Fruit fly (Drosophila melanogaster) whole organism, embryonic: ENCODE results near the gene TfIIA-S.
A peak's percentile ranks its signal among the peaks of the same experiment; 100 is the strongest.

ENCODE experiments used
- CG10209 ChIP-seq: fragments of 200-800 bp; sonication (Bioruptor generic); optimal IDR thresholded peaks from 3 replicates; lab custom pipeline; 2017; ENCODE audit warnings: missing biosample characterization, mild to moderate bottlenecking, missing genetic modification characterization, missing genetic modification reagents
- CG10959 ChIP-seq: fragments of 200-800 bp; sonication (Bioruptor generic); IDR thresholded peaks from 2 replicates; pipeline ENCODE4 v1.3.6; 2022; ENCODE audit warnings: missing biosample characterization, missing genetic modification characterization
- CG10979 ChIP-seq: fragments of 200-800 bp; sonication (Bioruptor generic); optimal IDR thresholded peaks from 2 replicates; lab custom pipeline; 2018; ENCODE audit warnings: missing biosample characterization, mild to moderate bottlenecking, missing genetic modification characterization, moderate library complexity
- CG11456 ChIP-seq: fragments of 200-800 bp; sonication (Bioruptor generic); IDR thresholded peaks from 3 replicates; pipeline ENCODE4 v1.3.6; 2022; ENCODE audit warnings: missing biosample characterization, missing genetic modification characterization
- CG11695 ChIP-seq: fragments of 200-800 bp; sonication (Bioruptor generic); IDR thresholded peaks from 3 replicates; pipeline ENCODE4 v1.3.6; 2022; ENCODE audit warnings: missing biosample characterization, missing genetic modification characterization
- CG12659 ChIP-seq: fragments of 200-800 bp; sonication (Bioruptor generic); optimal IDR thresholded peaks from 3 replicates; lab custom pipeline; 2017; ENCODE audit warnings: mild to moderate bottlenecking, missing biosample characterization, missing genetic modification reagents, missing genetic modification characterization
- CG12942 ChIP-seq: fragments of 200-800 bp; sonication (Bioruptor generic); optimal IDR thresholded peaks from 3 replicates; lab custom pipeline; 2016; ENCODE audit warnings: missing biosample characterization, missing genetic modification characterization
- CG14441 ChIP-seq: fragments of 200-800 bp; sonication (Bioruptor generic); IDR thresholded peaks from 2 replicates; pipeline ENCODE4 v1.3.6; 2022; ENCODE audit warnings: missing biosample characterization, missing genetic modification characterization
- CG14860 ChIP-seq: fragments of 200-800 bp; sonication (Bioruptor generic); IDR thresholded peaks from 3 replicates; pipeline ENCODE4 v1.3.6; 2022; ENCODE audit warnings: missing biosample characterization, missing genetic modification characterization; ENCODE audit not compliant: partially characterized antibody
- CG1647 ChIP-seq: fragments of 200-800 bp; sonication (Bioruptor generic); optimal IDR thresholded peaks from 3 replicates; lab custom pipeline; 2016; ENCODE audit warnings: missing biosample characterization, missing genetic modification characterization
- CG17802 ChIP-seq: fragments of 200-800 bp; sonication (Bioruptor generic); optimal IDR thresholded peaks from 2 replicates; lab custom pipeline; 2018; ENCODE audit warnings: missing biosample characterization, mild to moderate bottlenecking, missing genetic modification characterization, moderate library complexity
- CG2199 ChIP-seq: fragments of 200-800 bp; sonication (Bioruptor generic); IDR thresholded peaks from 3 replicates; pipeline ENCODE4 v1.3.6; 2022; ENCODE audit warnings: missing biosample characterization, missing genetic modification characterization
- CG2889 ChIP-seq: fragments of 200-800 bp; sonication (Bioruptor generic); IDR thresholded peaks from 3 replicates; pipeline ENCODE4 v1.3.6; 2022; ENCODE audit warnings: missing biosample characterization, missing genetic modification characterization
- CG32532 ChIP-seq: fragments of 200-800 bp; sonication (Bioruptor generic); IDR thresholded peaks from 2 replicates; pipeline ENCODE4 v1.3.6; 2022; ENCODE audit warnings: missing biosample characterization, missing genetic modification characterization
- CG32767 ChIP-seq: fragments of 200-800 bp; sonication (Bioruptor generic); IDR thresholded peaks from 2 replicates; pipeline ENCODE4 v1.3.6; 2022; ENCODE audit warnings: missing biosample characterization, missing genetic modification characterization
- CG32772 ChIP-seq: fragments of 200-800 bp; sonication (Bioruptor generic); IDR thresholded peaks from 2 replicates; pipeline ENCODE4 v1.3.6; 2022; ENCODE audit warnings: missing biosample characterization, missing genetic modification characterization
- CG42726 ChIP-seq: fragments of 200-800 bp; sonication (Bioruptor generic); IDR thresholded peaks from 2 replicates; pipeline ENCODE4 v1.3.6; 2022; ENCODE audit warnings: missing biosample characterization, missing genetic modification characterization; ENCODE audit not compliant: partially characterized antibody
- CG4617 ChIP-seq: fragments of 200-800 bp; sonication (Bioruptor generic); optimal IDR thresholded peaks from 3 replicates; lab custom pipeline; 2016; ENCODE audit warnings: missing biosample characterization, missing genetic modification characterization, borderline replicate concordance
- CG6254 ChIP-seq: fragments of 200-800 bp; sonication (Bioruptor generic); optimal IDR thresholded peaks from 3 replicates; lab custom pipeline; 2017; ENCODE audit warnings: mild to moderate bottlenecking, missing biosample characterization, missing genetic modification reagents, missing genetic modification characterization
- CG6272 ChIP-seq: fragments of 200-800 bp; sonication (Bioruptor generic); IDR thresholded peaks from 2 replicates; pipeline ENCODE4 v1.3.6; 2022; ENCODE audit warnings: missing biosample characterization, missing genetic modification characterization
- CG6689 ChIP-seq: fragments of 200-800 bp; sonication (Bioruptor generic); IDR thresholded peaks from 2 replicates; pipeline ENCODE4 v1.3.6; 2022; ENCODE audit warnings: missing biosample characterization, missing genetic modification characterization
- CG6791 ChIP-seq: fragments of 200-800 bp; sonication (Bioruptor generic); IDR thresholded peaks from 3 replicates; pipeline ENCODE4 v1.3.6; 2022; ENCODE audit warnings: missing biosample characterization, missing genetic modification characterization; ENCODE audit not compliant: partially characterized antibody
- CG6813 ChIP-seq: fragments of 200-800 bp; sonication (Bioruptor generic); optimal IDR thresholded peaks from 2 replicates; lab custom pipeline; 2017; ENCODE audit warnings: missing biosample characterization, missing genetic modification characterization, mild to moderate bottlenecking, moderate library complexity, missing genetic modification reagents
- CG8089 ChIP-seq: fragments of 200-800 bp; sonication (Bioruptor generic); optimal IDR thresholded peaks from 3 replicates; lab custom pipeline; 2016; ENCODE audit warnings: missing biosample characterization, missing genetic modification characterization
- CG8290 ChIP-seq, 3 experiments: fragments of 200-800 bp; sonication (Bioruptor generic); optimal IDR thresholded peaks; 2 replicates each; lab custom pipeline; 2016 to 2019; ENCODE audit warnings: missing biosample characterization in 3 of 3, missing genetic modification characterization in 3 of 3, mild to moderate bottlenecking in 2 of 3, moderate library complexity in 1 of 3
- CG8478 ChIP-seq: fragments of >200 bp; optimal IDR thresholded peaks from 2 replicates; lab custom pipeline; 2018
- CrebB ChIP-seq: fragments of 200-800 bp; sonication (Bioruptor generic); optimal IDR thresholded peaks from 3 replicates; lab custom pipeline; 2018; ENCODE audit warnings: missing biosample characterization, mild to moderate bottlenecking, missing genetic modification characterization
- Deaf1 ChIP-seq: fragments of 200-800 bp; optimal IDR thresholded peaks from 3 replicates; lab custom pipeline; 2019; ENCODE audit warnings: missing biosample characterization, mild to moderate bottlenecking, missing genetic modification characterization, moderate library complexity
- Ets97D ChIP-seq: fragments of 200-800 bp; sonication (Bioruptor generic); optimal IDR thresholded peaks from 3 replicates; lab custom pipeline; 2016; ENCODE audit warnings: missing biosample characterization, missing genetic modification characterization
- HLH54F ChIP-seq: fragments of 200-800 bp; sonication (Bioruptor generic); optimal IDR thresholded peaks from 3 replicates; lab custom pipeline; 2016; ENCODE audit warnings: missing biosample characterization, missing genetic modification characterization
- Hand ChIP-seq: fragments of 200-800 bp; sonication (Bioruptor generic); optimal IDR thresholded peaks from 2 replicates; lab custom pipeline; 2017; ENCODE audit warnings: mild to moderate bottlenecking, missing biosample characterization, missing genetic modification reagents, missing genetic modification characterization
- Hey ChIP-seq: fragments of 200-800 bp; sonication (Bioruptor generic); optimal IDR thresholded peaks from 3 replicates; lab custom pipeline; 2018; ENCODE audit warnings: missing biosample characterization, mild to moderate bottlenecking, missing genetic modification characterization
- Mes4 ChIP-seq: fragments of 200-800 bp; sonication (Bioruptor generic); optimal IDR thresholded peaks from 2 replicates; lab custom pipeline; 2016; ENCODE audit warnings: missing biosample characterization, missing genetic modification characterization
- Opbp ChIP-seq: fragments of 200-800 bp; sonication (Bioruptor generic); IDR thresholded peaks from 3 replicates; pipeline ENCODE4 v1.3.6; 2022; ENCODE audit warnings: missing biosample characterization, missing genetic modification characterization; ENCODE audit not compliant: partially characterized antibody
- Sox102F ChIP-seq: fragments of 200-800 bp; sonication (Bioruptor generic); optimal IDR thresholded peaks from 2 replicates; lab custom pipeline; 2018; ENCODE audit warnings: missing biosample characterization, mild to moderate bottlenecking, missing genetic modification characterization, moderate library complexity
- al ChIP-seq: fragments of 200-800 bp; sonication (Bioruptor generic); IDR thresholded peaks from 2 replicates; pipeline ENCODE4 v1.3.6; 2022; ENCODE audit warnings: missing biosample characterization, missing genetic modification characterization
- ap ChIP-seq: fragments of 200-800 bp; sonication (Bioruptor generic); IDR thresholded peaks from 2 replicates; pipeline ENCODE4 v1.3.6; 2022; ENCODE audit warnings: missing biosample characterization, missing genetic modification characterization
- ash1 ChIP-seq: fragments of 200-800 bp; sonication (Bioruptor generic); optimal IDR thresholded peaks from 2 replicates; lab custom pipeline; 2018; ENCODE audit warnings: missing biosample characterization, mild to moderate bottlenecking, missing genetic modification characterization
- bowl ChIP-seq: fragments of 200-800 bp; sonication (Bioruptor generic); IDR thresholded peaks from 2 replicates; pipeline ENCODE4 v1.3.6; 2022; ENCODE audit warnings: missing biosample characterization, missing genetic modification characterization
- emc ChIP-seq: fragments of 200-800 bp; sonication (Bioruptor generic); optimal IDR thresholded peaks from 2 replicates; lab custom pipeline; 2016; ENCODE audit warnings: missing biosample characterization, missing genetic modification characterization
- inv ChIP-seq: fragments of 200-800 bp; sonication (Bioruptor generic); IDR thresholded peaks from 2 replicates; pipeline ENCODE4 v1.3.6; 2022; ENCODE audit warnings: missing biosample characterization, missing genetic modification characterization; ENCODE audit not compliant: partially characterized antibody
- mirr ChIP-seq: fragments of 200-800 bp; sonication (Bioruptor generic); optimal IDR thresholded peaks from 3 replicates; lab custom pipeline; 2018; ENCODE audit warnings: missing biosample characterization, mild to moderate bottlenecking, missing genetic modification characterization
- nerfin-2 ChIP-seq: fragments of 200-800 bp; sonication (Bioruptor generic); IDR thresholded peaks from 2 replicates; pipeline ENCODE4 v1.3.6; 2022; ENCODE audit warnings: missing biosample characterization, missing genetic modification characterization; ENCODE audit not compliant: partially characterized antibody
- otp ChIP-seq: fragments of 200-800 bp; sonication (Bioruptor generic); IDR thresholded peaks from 3 replicates; pipeline ENCODE4, ENCODE4 v1.3.6; 2022; ENCODE audit warnings: missing biosample characterization, missing genetic modification characterization
- pfk ChIP-seq: fragments of 200-800 bp; sonication (Bioruptor generic); optimal IDR thresholded peaks from 2 replicates; lab custom pipeline; 2018; ENCODE audit warnings: missing biosample characterization, mild to moderate bottlenecking, missing genetic modification characterization, moderate library complexity
- slbo ChIP-seq: fragments of 200-800 bp; sonication (Bioruptor generic); IDR thresholded peaks from 2 replicates; pipeline ENCODE4 v1.3.6; 2022; ENCODE audit warnings: missing biosample characterization, missing genetic modification characterization
- tx ChIP-seq: fragments of 200-800 bp; sonication (Bioruptor generic); optimal IDR thresholded peaks from 2 replicates; lab custom pipeline; 2016; ENCODE audit warnings: missing biosample characterization, missing genetic modification characterization
- wek ChIP-seq: fragments of 200-800 bp; sonication (Bioruptor generic); optimal IDR thresholded peaks from 3 replicates; lab custom pipeline; 2018; ENCODE audit warnings: missing biosample characterization, mild to moderate bottlenecking, missing genetic modification characterization, moderate library complexity

Gene TfIIA-S

DNA sequence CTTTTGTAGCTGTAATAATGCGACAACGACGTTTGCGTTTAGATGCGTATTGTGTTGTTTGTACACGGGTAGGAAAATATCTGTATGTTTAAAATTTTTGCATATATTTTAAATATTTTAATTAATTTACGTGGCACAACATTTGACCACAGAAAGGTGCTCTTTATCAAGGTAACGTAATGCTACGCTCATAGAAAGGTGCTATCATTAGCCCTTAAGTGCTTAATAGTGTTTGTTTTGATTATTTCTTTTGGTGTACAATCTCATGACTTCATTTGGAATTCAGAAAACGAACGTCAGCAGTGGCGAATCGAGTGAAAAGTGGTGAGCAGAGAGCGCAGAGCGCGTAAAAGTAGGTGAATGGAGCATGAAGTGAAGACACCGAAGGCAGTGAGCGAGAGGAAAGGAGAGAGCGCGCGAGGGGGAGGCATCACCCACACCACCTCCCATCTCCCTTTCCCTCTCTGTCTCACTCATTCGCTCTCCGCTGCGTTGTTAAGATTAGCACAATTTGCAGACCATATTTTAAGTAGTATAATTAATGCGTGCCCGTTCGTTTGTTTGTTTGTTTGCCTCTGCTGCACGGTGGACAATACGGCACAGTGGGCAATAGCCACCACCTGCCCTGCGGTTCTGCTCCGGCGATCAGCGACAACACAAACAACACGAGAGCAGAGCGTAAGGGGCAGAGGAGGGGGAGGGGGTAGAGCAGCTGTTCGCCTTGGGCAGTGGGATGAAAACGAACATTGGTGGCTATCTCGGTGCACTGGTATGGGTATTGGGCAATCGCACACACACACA, 31.0 kb upstream of the TfIIA-S start (continued):
- TF ChIP-seq CG6689 (GFP tag; lab: Robert Waterston, UW), result peak; percentile 81
- no peak for TF ChIP-seq CG1647 (GFP tag; lab: Kevin White, UChicago)
- TF ChIP-seq CG32772 (GFP tag; lab: Robert Waterston, UW), result 0 out of 2 replicates have a peak, but pooled peaks have one; percentile 7
- no peak for TF ChIP-seq wek (GFP tag; lab: Kevin White, UChicago)
- TF ChIP-seq inv (GFP tag; lab: Robert Waterston, UW), result no peak; the same call in 1 of the 2 replicates
- TF ChIP-seq CG8089, result no peak
- TF ChIP-seq mirr (GFP tag; lab: Kevin White, UChicago), result peak; percentile 76
- TF ChIP-seq CG6791 (GFP tag; lab: Robert Waterston, UW), result no peak
- TF ChIP-seq CG32767, result peak; percentile 23; the same call in 1 of the 2 replicates
- no peak for TF ChIP-seq al (GFP tag; lab: Robert Waterston, UW)
- TF ChIP-seq CG17802, result no peak
- no peak for TF ChIP-seq CG8290 (GFP tag; optimal IDR thresholded peaks at IDR 0.05; lab: Kevin White, UChicago)
- TF ChIP-seq CG8290 (tag; optimal IDR thresholded peaks at IDR 0.05; lab: Kevin White, UChicago), result peak in 1 of 2 experiments; percentile 78
- no peak for TF ChIP-seq Ets97D (GFP tag; lab: Kevin White, UChicago)
- TF ChIP-seq CG2199 (GFP tag; lab: Robert Waterston, UW), result no peak
- peak; percentile 4 for TF ChIP-seq HLH54F (GFP tag; lab: Kevin White, UChicago)
- no peak for TF ChIP-seq Deaf1 (tag; lab: Kevin White, UChicago)
- no peak for TF ChIP-seq CG4617 (GFP tag; lab: Kevin White, UChicago)
- TF ChIP-seq CG6813 (GFP tag; lab: Kevin White, UChicago), result no peak
- TF ChIP-seq CG2889, result 0 out of 3 replicates have a peak, but pooled peaks have one; percentile 12
- peak; percentile 27 for TF ChIP-seq CG10979 (tag; lab: Kevin White, UChicago)
- TF ChIP-seq ash1 (GFP tag; lab: Kevin White, UChicago), result peak; percentile 55
- peak; percentile 33 for TF ChIP-seq CrebB (tag; lab: Kevin White, UChicago)
- no peak for TF ChIP-seq CG6272 (GFP tag; lab: Robert Waterston, UW)
- no peak for TF ChIP-seq CG42726 (GFP tag; lab: Robert Waterston, UW)
- no peak for TF ChIP-seq tx (GFP tag; lab: Kevin White, UChicago)
- no peak for TF ChIP-seq CG10959 (GFP tag; lab: Robert Waterston, UW)
- no peak for TF ChIP-seq Opbp (GFP tag; lab: Robert Waterston, UW)
- TF ChIP-seq pfk, result peak; percentile 8
- peak; percentile 40 for TF ChIP-seq slbo
- TF ChIP-seq CG12659 (GFP tag; lab: Kevin White, UChicago), result no peak
- peak; percentile 49; the same call in 1 of the 3 replicates for TF ChIP-seq otp
- TF ChIP-seq CG32532 (GFP tag; lab: Robert Waterston, UW), result peak; percentile 61; the same call in 1 of the 2 replicates
- TF ChIP-seq CG14860 (GFP tag; lab: Robert Waterston, UW), result no peak
- 0 out of 2 replicates have a peak, but pooled peaks have one; percentile 40 for TF ChIP-seq ap
- no peak for TF ChIP-seq Hand (GFP tag; lab: Kevin White, UChicago)
- TF ChIP-seq CG11456 (GFP tag; lab: Robert Waterston, UW), result 0 out of 3 replicates have a peak, but pooled peaks have one; percentile 57
- TF ChIP-seq CG14441 (GFP tag; lab: Robert Waterston, UW), result peak; percentile 63; the same call in 1 of the 2 replicates
- TF ChIP-seq CG11695, result peak; percentile 54; the same call in 2 of the 3 replicates
- TF ChIP-seq CG12942 (GFP tag; lab: Kevin White, UChicago), result no peak
- TF ChIP-seq Sox102F, result peak; percentile 66
- TF ChIP-seq CG6254 (GFP tag; lab: Kevin White, UChicago), result no peak
- no peak; the same call in 1 of the 2 replicates for TF ChIP-seq bowl (GFP tag; lab: Robert Waterston, UW)
- TF ChIP-seq CG10209 (GFP tag; lab: Kevin White, UChicago), result peak; percentile 48
- TF ChIP-seq Mes4 (GFP tag; lab: Kevin White, UChicago), result no peak
- no peak for TF ChIP-seq CG8478 (lab: Kevin White, UChicago)
- no peak for TF ChIP-seq emc
- TF ChIP-seq Hey (tag; lab: Kevin White, UChicago), result peak; percentile 56
- TF ChIP-seq nerfin-2 (GFP tag; lab: Robert Waterston, UW), result no peak
